Worm (Caenorhabditis elegans) whole organism, midembryonic: Measurements from ENCODE around the gene adbp-1.

Source experiments
- flt-1 ChIP-seq: fragments of 200-800 bp; sonication (Bioruptor generic); IDR thresholded peaks from 2 replicates; pipeline ENCODE4 v1.3.6; 2022; ENCODE audit warnings: missing genetic modification characterization, missing compliant biosample characterization
- klf-2 ChIP-seq: fragments of 200-800 bp; sonication (Bioruptor generic); conservative IDR thresholded peaks from 2 replicates; pipeline ENCODE4 v1.3.6; 2022; ENCODE audit warnings: missing genetic modification reagents, missing genetic modification characterization, missing compliant biosample characterization
- med-1 ChIP-seq: sonication (generic microtip); optimal IDR thresholded peaks from 2 replicates; lab custom pipeline; 2017; ENCODE audit warnings: missing genetic modification characterization, mild to moderate bottlenecking, missing compliant biosample characterization, antibody characterized with exemption, missing genetic modification reagents; ENCODE audit not compliant: insufficient read depth

- TF ChIP-seq med-1, result no peak
- no peak for TF ChIP-seq klf-2 (GFP tag; lab: Robert Waterston, UW)
- no peak for TF ChIP-seq flt-1 (GFP tag; lab: Robert Waterston, UW)
These were observed at the start of gene adbp-1 for ce11 chrII:11443862-11444261.
